Worm (Caenorhabditis elegans) whole organism, L1 larva: ENCODE data around the gene nos-3.
A peak's percentile ranks its signal among the peaks of the same experiment; 100 is the strongest.

Experiments used
- Y116A8C.19 ChIP-seq: sonication (generic microtip); optimal IDR thresholded peaks from 2 replicates; lab custom pipeline; 2016; ENCODE audit warnings: missing compliant biosample characterization, missing genetic modification characterization, borderline replicate concordance
- ama-1 ChIP-seq: fragments of 150-350 bp; optimal IDR thresholded peaks from 2 replicates; lab custom pipeline; 2014
- efl-1 ChIP-seq, 4 experiments: fragments of 150-350 bp; optimal IDR thresholded peaks in 3 of 4; peaks in 1 of 4; 1 replicate in 1 of 4; 2 replicates in 3 of 4; lab custom pipeline; 2014; ENCODE audit warnings: missing biosample characterization in 2 of 4, missing genetic modification characterization in 2 of 4, missing genetic modification reagents in 2 of 4
- elt-3 ChIP-seq, 6 experiments: fragments of 150-350 bp in 1 of 6; sonication (generic microtip); optimal IDR thresholded peaks; 2 replicates each; lab custom pipeline; 2017 to 2018; ENCODE audit warnings: missing biosample characterization in 6 of 6, missing genetic modification characterization in 6 of 6, inconsistent platforms in 1 of 6
- fkh-10 ChIP-seq: sonication (generic microtip); optimal IDR thresholded peaks from 2 replicates; lab custom pipeline; 2017; ENCODE audit warnings: missing biosample characterization, missing genetic modification reagents, missing genetic modification characterization
- jun-1 ChIP-seq: fragments of 150-350 bp; optimal IDR thresholded peaks from 2 replicates; lab custom pipeline; 2014; ENCODE audit warnings: missing biosample characterization, missing genetic modification reagents, missing genetic modification characterization
- lin-39 ChIP-seq: fragments of 150-350 bp; optimal IDR thresholded peaks from 2 replicates; lab custom pipeline; 2014; ENCODE audit warnings: missing biosample characterization, missing genetic modification reagents, missing genetic modification characterization
- mep-1 ChIP-seq: fragments of 150-350 bp; optimal IDR thresholded peaks from 2 replicates; lab custom pipeline; 2014; ENCODE audit warnings: missing biosample characterization, missing genetic modification characterization
- nhr-12 ChIP-seq: sonication (generic microtip); optimal IDR thresholded peaks from 2 replicates; lab custom pipeline; 2017; ENCODE audit warnings: missing biosample characterization, missing genetic modification characterization
- nhr-237 ChIP-seq: fragments of 150-350 bp; optimal IDR thresholded peaks from 2 replicates; lab custom pipeline; 2014; ENCODE audit warnings: missing biosample characterization, missing genetic modification characterization
- rnt-1 ChIP-seq: sonication (generic microtip); optimal IDR thresholded peaks from 2 replicates; lab custom pipeline; 2016; ENCODE audit warnings: mild to moderate bottlenecking, missing genetic modification characterization, moderate library complexity, missing compliant biosample characterization
- snpc-4 ChIP-seq: fragments of 150-350 bp; optimal IDR thresholded peaks from 2 replicates; lab custom pipeline; 2014; ENCODE audit warnings: missing biosample characterization, missing genetic modification characterization
- unc-62 ChIP-seq: fragments of 150-350 bp; optimal IDR thresholded peaks from 2 replicates; lab custom pipeline; 2014; ENCODE audit warnings: missing biosample characterization, missing genetic modification reagents, missing genetic modification characterization
- unc-86 ChIP-seq: sonication (generic microtip); optimal IDR thresholded peaks from 2 replicates; lab custom pipeline; 2016; ENCODE audit warnings: missing genetic modification characterization, missing compliant biosample characterization

- TF ChIP-seq nhr-12 (tag; lab: Kevin White, UChicago) (no peak), efl-1 (optimal IDR thresholded peaks at IDR 0.05; lab: Kevin White, UChicago) (no peak), efl-1 (GFP tag; optimal IDR thresholded peaks at IDR 0.05 in 1 of 2; lab: Kevin White, UChicago) (no peak), unc-86 (tag; lab: Kevin White, UChicago) (no peak), jun-1 (tag; lab: Kevin White, UChicago) (no peak), mep-1 (no peak), lin-39 (tag; lab: Kevin White, UChicago) (no peak), ama-1 (lab: Kevin White, UChicago) (no peak), Y116A8C.19 (tag; lab: Kevin White, UChicago) (no peak), nhr-237 (no peak), rnt-1 (tag; lab: Kevin White, UChicago) (peak; percentile 58), fkh-10 (GFP tag; lab: Kevin White, UChicago) (no peak), unc-62 (GFP tag; lab: Kevin White, UChicago) (no peak), elt-3 (tag; optimal IDR thresholded peaks at IDR 0.05; lab: Kevin White, UChicago) (no peak), snpc-4 (tag; lab: Kevin White, UChicago) (no peak)
Measured at ce11 chrII:9773892-9774581, 27.9 kb downstream of the nos-3 start, which contains the start of gene ZK1321.4.
